Worm (Caenorhabditis elegans) whole organism, midembryonic: Measurements from ENCODE around the gene set-6.

Experiments used
- T22C8.4 ChIP-seq: fragments of 200-800 bp; sonication (Bioruptor generic); IDR thresholded peaks from 2 replicates; pipeline ENCODE4 v1.3.6; 2022; ENCODE audit warnings: missing genetic modification characterization, missing compliant biosample characterization
- med-1 ChIP-seq: sonication (generic microtip); optimal IDR thresholded peaks from 2 replicates; lab custom pipeline; 2017; ENCODE audit warnings: missing genetic modification characterization, mild to moderate bottlenecking, missing compliant biosample characterization, antibody characterized with exemption, missing genetic modification reagents; ENCODE audit not compliant: insufficient read depth
- ref-1 ChIP-seq: fragments of 200-800 bp; sonication (Bioruptor generic); conservative IDR thresholded peaks from 2 replicates; pipeline ENCODE4 v1.3.6; 2022; ENCODE audit warnings: missing genetic modification reagents, missing genetic modification characterization, missing compliant biosample characterization
- ztf-23 ChIP-seq: fragments of 200-800 bp; sonication (Bioruptor generic); IDR thresholded peaks from 2 replicates; pipeline ENCODE4 v1.3.6; 2022; ENCODE audit warnings: missing genetic modification reagents, missing genetic modification characterization, missing compliant biosample characterization

DNA sequence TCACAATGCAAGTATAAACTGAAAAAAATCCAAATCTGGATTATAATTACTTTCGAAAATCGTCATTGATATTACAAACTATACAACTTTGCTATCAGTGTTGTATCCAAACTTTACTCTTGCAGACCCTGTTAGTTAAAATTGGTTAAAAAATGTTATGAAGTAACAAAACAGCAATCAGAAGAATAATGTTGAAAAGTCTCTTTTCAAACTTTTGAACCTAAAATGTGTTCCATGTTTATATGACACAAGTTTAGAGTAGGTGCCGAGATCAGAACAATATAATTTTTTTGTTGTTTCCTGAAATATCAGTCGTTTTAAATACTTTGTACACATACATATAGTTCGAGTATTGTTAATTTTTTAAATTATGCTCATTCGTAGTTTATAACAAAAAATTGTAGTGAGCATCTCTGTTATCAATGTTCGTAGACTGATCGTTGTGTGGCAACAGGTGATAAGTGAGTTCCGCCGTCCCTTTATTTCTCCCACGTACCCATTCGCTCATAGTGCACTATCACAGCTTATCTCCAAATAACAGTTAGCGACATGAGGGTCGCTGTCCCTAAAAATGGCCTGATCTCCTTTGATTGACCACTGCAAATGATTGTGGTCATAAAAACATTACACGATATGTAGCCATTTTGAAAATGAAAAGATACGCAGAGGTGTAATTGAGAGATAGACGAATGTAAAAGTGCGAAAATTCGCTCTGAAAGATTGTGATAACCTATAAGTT lies 12.3 kb downstream of the set-6 start:
- TF ChIP-seq ztf-23 (GFP tag; lab: Robert Waterston, UW) (no peak), T22C8.4 (GFP tag; lab: Robert Waterston, UW) (no peak), ref-1 (GFP tag; lab: Robert Waterston, UW) (no peak), med-1 (GFP tag; lab: Kevin White, UChicago) (no peak)
